Fruit fly (Drosophila melanogaster): Measurements from ENCODE around the gene CG14556.

- TF ChIP-seq usp (GFP tag; optimal IDR thresholded peaks at IDR 0.05) (no peak), croc (GFP tag; conservative IDR thresholded peaks at IDR 0.05) (no peak), CG7987 (GFP tag; optimal IDR thresholded peaks at IDR 0.05) (no peak), kay (GFP tag; optimal IDR thresholded peaks at IDR 0.05) (no peak), chm (GFP tag; IDR thresholded peaks at IDR 0.05) (no peak), dati (GFP tag; IDR thresholded peaks at IDR 0.05) (no peak), emc (GFP tag; optimal IDR thresholded peaks at IDR 0.05) (no peak)
Observed at dm6 chr3R:26105407-26105806, 21.1 kb upstream of the CG14556 start.

All from whole organism, embryonic.